Worm (Caenorhabditis elegans) whole organism, L1 larva: ENCODE results near the gene F01D5.1.

ENCODE experiments used
- C04F5.9 ChIP-seq: sonication (generic microtip); optimal IDR thresholded peaks from 2 replicates; lab custom pipeline; 2016; ENCODE audit warnings: missing genetic modification characterization, missing compliant biosample characterization
- C16A3.4 ChIP-seq: fragments of 150-350 bp; optimal IDR thresholded peaks from 2 replicates; lab custom pipeline; 2014; ENCODE audit warnings: missing biosample characterization, missing genetic modification characterization
- C34B4.2 ChIP-seq: sonication (generic microtip); optimal IDR thresholded peaks from 2 replicates; lab custom pipeline; 2017; ENCODE audit warnings: mild to moderate bottlenecking, missing genetic modification characterization, missing compliant biosample characterization
- F16B12.6 ChIP-seq: fragments of 150-350 bp; optimal IDR thresholded peaks from 2 replicates; lab custom pipeline; 2014; ENCODE audit warnings: missing biosample characterization, missing genetic modification characterization
- alr-1 ChIP-seq: fragments of 200-800 bp; sonication (Bioruptor generic); optimal IDR thresholded peaks from 2 replicates; lab custom pipeline; 2018; ENCODE audit warnings: borderline replicate concordance, mild to moderate bottlenecking, missing genetic modification characterization, missing compliant biosample characterization
- aly-2 ChIP-seq: fragments of 150-350 bp; optimal IDR thresholded peaks from 2 replicates; lab custom pipeline; 2014; ENCODE audit warnings: missing biosample characterization, missing genetic modification characterization
- blmp-1 ChIP-seq: fragments of 150-350 bp; optimal IDR thresholded peaks from 2 replicates; lab custom pipeline; 2014; ENCODE audit warnings: missing biosample characterization, missing genetic modification characterization
- ceh-82 ChIP-seq, 3 experiments: fragments of 150-350 bp in 1 of 3; sonication (generic microtip) in 2 of 3; optimal IDR thresholded peaks; 2 replicates each; lab custom pipeline; 2014 to 2017; ENCODE audit warnings: missing biosample characterization in 3 of 3, missing genetic modification characterization in 3 of 3
- dpl-1 ChIP-seq, 3 experiments: fragments of 150-350 bp in 2 of 3; sonication (generic microtip) in 1 of 3; optimal IDR thresholded peaks; 2 replicates each; lab custom pipeline; 2014 to 2017; ENCODE audit warnings: missing biosample characterization in 3 of 3, missing genetic modification characterization in 3 of 3, missing genetic modification reagents in 3 of 3
- dsc-1 ChIP-seq: sonication (generic microtip); optimal IDR thresholded peaks from 2 replicates; lab custom pipeline; 2016; ENCODE audit warnings: mild to moderate bottlenecking, missing genetic modification characterization, missing compliant biosample characterization
- efl-1 ChIP-seq, 4 experiments: fragments of 150-350 bp; optimal IDR thresholded peaks in 3 of 4; peaks in 1 of 4; 1 replicate in 1 of 4; 2 replicates in 3 of 4; lab custom pipeline; 2014; ENCODE audit warnings: missing biosample characterization in 2 of 4, missing genetic modification characterization in 2 of 4, missing genetic modification reagents in 2 of 4
- efl-3 ChIP-seq: fragments of 200-800 bp; sonication (Bioruptor generic); optimal IDR thresholded peaks from 2 replicates; lab custom pipeline; 2018; ENCODE audit warnings: mild to moderate bottlenecking, missing genetic modification characterization, missing compliant biosample characterization
- egl-27 ChIP-seq, 2 experiments: fragments of 150-350 bp in 1 of 2; sonication (generic microtip); optimal IDR thresholded peaks; 3 replicates each; lab custom pipeline; 2017 to 2018; ENCODE audit warnings: missing biosample characterization in 2 of 2, missing genetic modification characterization in 2 of 2, missing genetic modification reagents in 2 of 2
- elt-2 ChIP-seq: sonication (generic microtip); optimal IDR thresholded peaks from 2 replicates; lab custom pipeline; 2016; ENCODE audit warnings: missing genetic modification characterization, mild to moderate bottlenecking, inconsistent platforms, missing compliant biosample characterization, missing genetic modification reagents
- elt-3 ChIP-seq, 6 experiments: fragments of 150-350 bp in 1 of 6; sonication (generic microtip); optimal IDR thresholded peaks; 2 replicates each; lab custom pipeline; 2017 to 2018; ENCODE audit warnings: missing biosample characterization in 6 of 6, missing genetic modification characterization in 6 of 6, inconsistent platforms in 1 of 6
- fkh-10 ChIP-seq: sonication (generic microtip); optimal IDR thresholded peaks from 2 replicates; lab custom pipeline; 2017; ENCODE audit warnings: missing biosample characterization, missing genetic modification reagents, missing genetic modification characterization
- fkh-4 ChIP-seq: sonication (generic microtip); optimal IDR thresholded peaks from 2 replicates; lab custom pipeline; 2016; ENCODE audit warnings: missing compliant biosample characterization, missing genetic modification characterization, borderline replicate concordance
- fos-1 ChIP-seq: fragments of 150-350 bp; optimal IDR thresholded peaks from 2 replicates; lab custom pipeline; 2014; ENCODE audit warnings: missing biosample characterization, missing genetic modification characterization
- hlh-17 ChIP-seq: fragments of 200-800 bp; sonication (Bioruptor generic); optimal IDR thresholded peaks from 2 replicates; lab custom pipeline; 2018; ENCODE audit warnings: missing genetic modification characterization, mild to moderate bottlenecking, missing compliant biosample characterization, moderate library complexity, borderline replicate concordance
- irx-1 ChIP-seq: sonication (generic microtip); optimal IDR thresholded peaks from 2 replicates; lab custom pipeline; 2016; ENCODE audit warnings: missing genetic modification characterization, missing compliant biosample characterization
- isw-1 ChIP-seq: fragments of 200-800 bp; sonication (Bioruptor generic); IDR thresholded peaks from 2 replicates; pipeline ENCODE4 v1.3.6; 2022; ENCODE audit warnings: missing genetic modification characterization, missing compliant biosample characterization
- lin-13 ChIP-seq: fragments of 150-350 bp; optimal IDR thresholded peaks from 2 replicates; lab custom pipeline; 2014; ENCODE audit warnings: missing biosample characterization, missing genetic modification reagents, missing genetic modification characterization
- lin-15B ChIP-seq: fragments of 150-350 bp; sonication (generic microtip); optimal IDR thresholded peaks from 3 replicates; lab custom pipeline; 2014; ENCODE audit warnings: missing biosample characterization, missing genetic modification characterization
- lin-35 ChIP-seq, 2 experiments: fragments of 150-350 bp; optimal IDR thresholded peaks; 2 replicates each; lab custom pipeline; 2014; ENCODE audit warnings: missing biosample characterization in 2 of 2, missing genetic modification characterization in 2 of 2, missing genetic modification reagents in 2 of 2
- lin-39 ChIP-seq: fragments of 150-350 bp; optimal IDR thresholded peaks from 2 replicates; lab custom pipeline; 2014; ENCODE audit warnings: missing biosample characterization, missing genetic modification reagents, missing genetic modification characterization
- lir-3 ChIP-seq: sonication (generic microtip); optimal IDR thresholded peaks from 2 replicates; lab custom pipeline; 2016; ENCODE audit warnings: mild to moderate bottlenecking, missing genetic modification characterization, moderate library complexity, missing compliant biosample characterization; ENCODE audit not compliant: poor library complexity
- mdl-1 ChIP-seq, 2 experiments: fragments of 150-350 bp; optimal IDR thresholded peaks; 2 replicates each; lab custom pipeline; 2014 to 2017; ENCODE audit warnings: missing biosample characterization in 2 of 2, missing genetic modification characterization in 2 of 2, inconsistent platforms in 1 of 2
- mef-2 ChIP-seq: fragments of 150-350 bp; optimal IDR thresholded peaks from 2 replicates; lab custom pipeline; 2014; ENCODE audit warnings: missing biosample characterization, missing genetic modification characterization
- nhr-11 ChIP-seq: fragments of 150-350 bp; optimal IDR thresholded peaks from 2 replicates; lab custom pipeline; 2014; ENCODE audit warnings: missing biosample characterization, missing genetic modification characterization
- nhr-20 ChIP-seq: sonication (generic microtip); optimal IDR thresholded peaks from 2 replicates; lab custom pipeline; 2016; ENCODE audit warnings: mild to moderate bottlenecking, missing genetic modification characterization, missing compliant biosample characterization
- nhr-47 ChIP-seq: sonication (generic microtip); optimal IDR thresholded peaks from 2 replicates; lab custom pipeline; 2016; ENCODE audit warnings: mild to moderate bottlenecking, missing genetic modification characterization, moderate library complexity, missing compliant biosample characterization
- nhr-71 ChIP-seq: sonication (generic microtip); optimal IDR thresholded peaks from 2 replicates; lab custom pipeline; 2016; ENCODE audit warnings: mild to moderate bottlenecking, missing genetic modification characterization, moderate library complexity, missing compliant biosample characterization
- nhr-77 ChIP-seq: fragments of 150-350 bp; optimal IDR thresholded peaks from 2 replicates; lab custom pipeline; 2014; ENCODE audit warnings: missing biosample characterization, missing genetic modification characterization
- nhr-84 ChIP-seq: sonication (generic microtip); optimal IDR thresholded peaks from 2 replicates; lab custom pipeline; 2017; ENCODE audit warnings: missing biosample characterization, missing genetic modification characterization
- pag-3 ChIP-seq: sonication (generic microtip); optimal IDR thresholded peaks from 2 replicates; lab custom pipeline; 2017; ENCODE audit warnings: missing genetic modification characterization, mild to moderate bottlenecking, missing compliant biosample characterization, antibody characterized with exemption, borderline replicate concordance; ENCODE audit not compliant: insufficient read depth
- pax-3 ChIP-seq: fragments of 200-800 bp; sonication (Bioruptor generic); optimal IDR thresholded peaks from 2 replicates; lab custom pipeline; 2018; ENCODE audit warnings: mild to moderate bottlenecking, missing genetic modification characterization, moderate library complexity, missing compliant biosample characterization
- pqm-1 ChIP-seq: sonication (generic microtip); optimal IDR thresholded peaks from 3 replicates; lab custom pipeline; 2017; ENCODE audit warnings: missing biosample characterization, missing genetic modification characterization
- rnt-1 ChIP-seq: sonication (generic microtip); optimal IDR thresholded peaks from 2 replicates; lab custom pipeline; 2016; ENCODE audit warnings: mild to moderate bottlenecking, missing genetic modification characterization, moderate library complexity, missing compliant biosample characterization
- snpc-4 ChIP-seq: fragments of 150-350 bp; optimal IDR thresholded peaks from 2 replicates; lab custom pipeline; 2014; ENCODE audit warnings: missing biosample characterization, missing genetic modification characterization
- snu-23 ChIP-seq: sonication (generic microtip); optimal IDR thresholded peaks from 2 replicates; lab custom pipeline; 2016; ENCODE audit warnings: missing genetic modification characterization, missing compliant biosample characterization
- sptf-1 ChIP-seq: fragments of 150-350 bp; optimal IDR thresholded peaks from 2 replicates; lab custom pipeline; 2014; ENCODE audit warnings: missing biosample characterization, missing genetic modification characterization
- sup-37 ChIP-seq: fragments of 200-800 bp; sonication (Bioruptor generic); optimal IDR thresholded peaks from 2 replicates; lab custom pipeline; 2018; ENCODE audit warnings: mild to moderate bottlenecking, missing genetic modification characterization, missing compliant biosample characterization
- tbx-2 ChIP-seq: sonication (generic microtip); optimal IDR thresholded peaks from 2 replicates; lab custom pipeline; 2016; ENCODE audit warnings: missing genetic modification characterization, missing compliant biosample characterization
- tlp-1 ChIP-seq: fragments of 150-350 bp; optimal IDR thresholded peaks from 2 replicates; lab custom pipeline; 2014; ENCODE audit warnings: missing biosample characterization, missing genetic modification characterization
- unc-130 ChIP-seq: fragments of 150-350 bp; optimal IDR thresholded peaks from 2 replicates; lab custom pipeline; 2017; ENCODE audit warnings: missing biosample characterization, missing genetic modification characterization, inconsistent platforms
- unc-86 ChIP-seq: sonication (generic microtip); optimal IDR thresholded peaks from 2 replicates; lab custom pipeline; 2016; ENCODE audit warnings: missing genetic modification characterization, missing compliant biosample characterization
- unc-98 ChIP-seq: fragments of 200-800 bp; sonication (Bioruptor generic); IDR thresholded peaks from 2 replicates; pipeline ENCODE4 v1.3.6; 2022; ENCODE audit warnings: missing genetic modification characterization, missing compliant biosample characterization
- zip-4 ChIP-seq: fragments of 200-800 bp; sonication (Bioruptor generic); optimal IDR thresholded peaks from 2 replicates; lab custom pipeline; 2018; ENCODE audit warnings: mild to moderate bottlenecking, missing genetic modification characterization, moderate library complexity, missing compliant biosample characterization

F01D5.1 gene

DNA sequence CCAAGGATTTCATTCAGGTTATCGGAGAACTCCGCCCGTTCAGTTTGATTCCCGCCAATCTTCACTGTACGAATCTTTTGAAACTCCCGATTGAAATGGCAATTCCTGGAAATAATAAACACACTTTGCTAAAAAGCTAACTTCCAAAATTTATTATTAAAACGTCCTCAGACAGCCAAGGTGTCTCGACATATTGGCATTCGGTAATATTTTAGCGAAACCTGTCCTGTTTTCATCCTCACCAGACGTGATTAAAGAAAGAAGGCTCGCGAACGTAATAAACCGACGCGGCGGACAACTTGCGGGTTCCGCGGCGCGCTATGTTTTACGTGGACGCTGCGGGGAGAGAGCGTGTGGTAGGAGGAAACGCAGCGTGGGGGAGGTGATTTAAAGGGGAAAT lies 20.8 kb upstream of the F01D5.1 start (continued):
- TF ChIP-seq nhr-77 (peak; percentile 86), C34B4.2 (tag; lab: Kevin White, UChicago) (peak; percentile 5), mef-2 (no peak), pag-3 (tag; lab: Kevin White, UChicago) (peak; percentile 54), nhr-11 (peak; percentile 49), nhr-47 (peak; percentile 93), nhr-71 (peak; percentile 94), elt-2 (peak; percentile 94), efl-1 (optimal IDR thresholded peaks at IDR 0.05; lab: Kevin White, UChicago) (peak; percentile 53 to 80), efl-1 (GFP tag; optimal IDR thresholded peaks at IDR 0.05 in 1 of 2; lab: Kevin White, UChicago) (peak; percentile 62 to 96), lin-15B (tag; lab: Kevin White, UChicago) (no peak), lin-13 (GFP tag; lab: Kevin White, UChicago) (peak; percentile 30), rnt-1 (tag; lab: Kevin White, UChicago) (peak; percentile 85), fkh-4 (tag; lab: Kevin White, UChicago) (no peak), lir-3 (tag; lab: Kevin White, UChicago) (peak; percentile 34), fkh-10 (GFP tag; lab: Kevin White, UChicago) (no peak), snu-23 (GFP tag; lab: Kevin White, UChicago) (peak; percentile 91), sptf-1 (tag; lab: Kevin White, UChicago) (no peak), egl-27 (tag; optimal IDR thresholded peaks at IDR 0.05; lab: Kevin White, UChicago) (no peak), alr-1 (no peak), unc-98 (GFP tag; lab: Robert Waterston, UW) (no peak), F16B12.6 (tag; lab: Kevin White, UChicago) (peak; percentile 3), tlp-1 (tag; lab: Kevin White, UChicago) (no peak), C16A3.4 (no peak), dsc-1 (tag; lab: Kevin White, UChicago) (peak; percentile 84), nhr-84 (tag; lab: Kevin White, UChicago) (no peak), sup-37 (GFP tag; lab: Kevin White, UChicago) (peak; percentile 85), blmp-1 (tag; lab: Kevin White, UChicago) (no peak), ceh-82 (tag; optimal IDR thresholded peaks at IDR 0.05; lab: Kevin White, UChicago) (peak; percentile 22 to 58 (median 33)), mdl-1 (tag; optimal IDR thresholded peaks at IDR 0.05; lab: Kevin White, UChicago) (peak in 1 of 2 experiments; percentile 49), efl-3 (GFP tag; lab: Kevin White, UChicago) (no peak), isw-1 (GFP tag; lab: Robert Waterston, UW) (peak; percentile 49), elt-3 (tag; optimal IDR thresholded peaks at IDR 0.05; lab: Kevin White, UChicago) (peak in 2 of 6 experiments; percentile 67 to 70), lin-35 (GFP tag; optimal IDR thresholded peaks at IDR 0.05; lab: Kevin White, UChicago) (peak; percentile 40 to 80), snpc-4 (tag; lab: Kevin White, UChicago) (peak; percentile 100), unc-86 (tag; lab: Kevin White, UChicago) (peak; percentile 55), dpl-1 (GFP tag; optimal IDR thresholded peaks at IDR 0.05; lab: Kevin White, UChicago) (peak; percentile 28 to 67 (median 50)), C04F5.9 (tag; lab: Kevin White, UChicago) (peak; percentile 57), aly-2 (tag; lab: Kevin White, UChicago) (peak; percentile 82), pqm-1 (tag; lab: Kevin White, UChicago) (no peak), nhr-20 (tag; lab: Kevin White, UChicago) (peak; percentile 91), tbx-2 (tag; lab: Kevin White, UChicago) (peak; percentile 80), fos-1 (peak; percentile 44), zip-4 (GFP tag; lab: Kevin White, UChicago) (peak; percentile 81), lin-39 (tag; lab: Kevin White, UChicago) (peak; percentile 81), unc-130 (peak; percentile 23), hlh-17 (no peak), pax-3 (tag; lab: Kevin White, UChicago) (peak; percentile 67), irx-1 (tag; lab: Kevin White, UChicago) (peak; percentile 79)
